Worm (Caenorhabditis elegans): ENCODE data around the gene K05F6.14.

DNA sequence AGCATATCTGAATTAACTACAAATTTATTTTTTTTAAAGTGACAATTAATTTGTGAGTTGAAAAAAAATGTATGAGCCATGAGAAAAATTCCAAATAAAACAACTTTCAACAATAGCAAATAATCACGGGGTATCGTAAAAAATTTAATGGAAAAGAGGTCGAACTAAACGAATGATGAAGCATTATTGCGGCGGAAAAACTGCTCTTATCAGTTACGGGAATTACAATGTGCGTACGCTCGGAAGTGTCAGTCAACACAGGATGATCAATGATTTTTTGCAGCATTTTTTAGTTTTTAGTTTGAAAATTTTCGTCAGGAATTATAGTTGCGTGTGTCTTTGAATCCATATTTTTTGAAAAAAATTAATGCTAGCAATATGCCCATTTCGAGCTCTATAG lies 14.8 kb downstream of the K05F6.14 start:
- no peak for TF ChIP-seq lsy-2 (tag; optimal IDR thresholded peaks at IDR 0.05)
- TF ChIP-seq unc-39 (tag; optimal IDR thresholded peaks at IDR 0.05), result no peak
- TF ChIP-seq blmp-1 (tag; optimal IDR thresholded peaks at IDR 0.05), result no peak
- TF ChIP-seq mab-5 (tag; optimal IDR thresholded peaks at IDR 0.05), result no peak
- no peak for TF ChIP-seq ztf-11 (tag; optimal IDR thresholded peaks at IDR 0.05)
- TF ChIP-seq mep-1 (tag; optimal IDR thresholded peaks at IDR 0.05), result no peak
- no peak for TF ChIP-seq snpc-4 (tag; optimal IDR thresholded peaks at IDR 0.05)
- no peak for TF ChIP-seq lin-32 (GFP tag; optimal IDR thresholded peaks at IDR 0.05)
- TF ChIP-seq nhr-2 (tag; optimal IDR thresholded peaks at IDR 0.05), result no peak
- TF ChIP-seq nhr-12 (tag; optimal IDR thresholded peaks at IDR 0.05), result no peak
- no peak for TF ChIP-seq unc-62 (GFP tag; optimal IDR thresholded peaks at IDR 0.05)
- TF ChIP-seq elt-1 (tag; optimal IDR thresholded peaks at IDR 0.05; ENCODE audit: borderline replicate concordance, insufficient read depth), result no peak
- no peak for TF ChIP-seq nhr-76 (tag; optimal IDR thresholded peaks at IDR 0.05)
- TF ChIP-seq ceh-43 (GFP tag; optimal IDR thresholded peaks at IDR 0.05), result no peak
